Fruit fly (Drosophila melanogaster): ENCODE data around the gene CG14990.

Gene CG14990

dm6 chr3L:4108072-4108843 is 15.3 kb downstream of the CG14990 start, which contains the start of gene Ack (continued):
- peak; percentile 46 for TF ChIP-seq sqz (GFP tag; optimal IDR thresholded peaks at IDR 0.05)
- no peak for TF ChIP-seq CG31224 (GFP tag; IDR thresholded peaks at IDR 0.05)
- TF ChIP-seq slp2 (GFP tag; optimal IDR thresholded peaks at IDR 0.05) = no peak
- no peak for TF ChIP-seq CG10565 (GFP tag; optimal IDR thresholded peaks at IDR 0.05)
- TF ChIP-seq Camta (GFP tag; optimal IDR thresholded peaks at IDR 0.05) = no peak
- no peak for TF ChIP-seq usp (GFP tag; optimal IDR thresholded peaks at IDR 0.05)
- TF ChIP-seq jumu (GFP tag; optimal IDR thresholded peaks at IDR 0.05) = no peak
- TF ChIP-seq sna (GFP tag; IDR thresholded peaks at IDR 0.05; ENCODE audit: partially characterized antibody) = peak; percentile 64
- TF ChIP-seq CG1603 (tag; optimal IDR thresholded peaks at IDR 0.05) = peak; percentile 42
- peak; percentile 25 for TF ChIP-seq CG12391 (tag; optimal IDR thresholded peaks at IDR 0.05)
- no peak for TF ChIP-seq sisA (GFP tag; IDR thresholded peaks at IDR 0.05)
- no peak for TF ChIP-seq C15 (GFP tag; IDR thresholded peaks at IDR 0.05)
- TF ChIP-seq CG7786 (GFP tag; optimal IDR thresholded peaks at IDR 0.05) = no peak
- TF ChIP-seq ac (GFP tag; optimal IDR thresholded peaks at IDR 0.05) = no peak
- no peak for TF ChIP-seq CG32772 (GFP tag; IDR thresholded peaks at IDR 0.05)
- TF ChIP-seq MTF-1 (GFP tag; optimal IDR thresholded peaks at IDR 0.05; ENCODE audit: borderline replicate concordance) = no peak
- TF ChIP-seq CG15073 (GFP tag; optimal IDR thresholded peaks at IDR 0.05) = no peak
- TF ChIP-seq h (optimal IDR thresholded peaks at IDR 0.05) = no peak
- TF ChIP-seq bab2 (GFP tag; optimal IDR thresholded peaks at IDR 0.05) = no peak
- TF ChIP-seq CG12155 (GFP tag; optimal IDR thresholded peaks at IDR 0.05) = no peak
- no peak for TF ChIP-seq fd96Cb (tag; optimal IDR thresholded peaks at IDR 0.05)
- TF ChIP-seq org-1 (GFP tag; optimal IDR thresholded peaks at IDR 0.05) = no peak
- no peak for TF ChIP-seq bowl (GFP tag; IDR thresholded peaks at IDR 0.05)
- no peak for TF ChIP-seq CG6765 (GFP tag; optimal IDR thresholded peaks at IDR 0.05)
- no peak for TF ChIP-seq CG17802 (tag; optimal IDR thresholded peaks at IDR 0.05)
- no peak for TF ChIP-seq insv (GFP tag; optimal IDR thresholded peaks at IDR 0.05)
- TF ChIP-seq tll (GFP tag; optimal IDR thresholded peaks at IDR 0.05) = no peak
- TF ChIP-seq az2 (GFP tag; optimal IDR thresholded peaks at IDR 0.05) = no peak
- TF ChIP-seq BtbVII (GFP tag; optimal IDR thresholded peaks at IDR 0.05) = no peak
- peak; percentile 91 for TF ChIP-seq CG15479 (GFP tag; optimal IDR thresholded peaks at IDR 0.05)
- TF ChIP-seq CG9727 (GFP tag; optimal IDR thresholded peaks at IDR 0.05) = no peak
- no peak for TF ChIP-seq CG16815 (GFP tag; optimal IDR thresholded peaks at IDR 0.05)
- no peak for TF ChIP-seq CG15696 (tag; optimal IDR thresholded peaks at IDR 0.05)
- no peak for TF ChIP-seq CG6254 (GFP tag; optimal IDR thresholded peaks at IDR 0.05)
- no peak for TF ChIP-seq run (tag; optimal IDR thresholded peaks at IDR 0.05)
- no peak for TF ChIP-seq toy (GFP tag; IDR thresholded peaks at IDR 0.05)
- no peak for TF ChIP-seq pho (GFP tag; optimal IDR thresholded peaks at IDR 0.05)
- no peak for TF ChIP-seq PHDP (tag; optimal IDR thresholded peaks at IDR 0.05)
- no peak for TF ChIP-seq slbo (GFP tag; IDR thresholded peaks at IDR 0.05)
- peak; percentile 18 for TF ChIP-seq CG12659 (GFP tag; optimal IDR thresholded peaks at IDR 0.05)
- no peak for TF ChIP-seq CG10366 (GFP tag; IDR thresholded peaks at IDR 0.05)
- no peak for TF ChIP-seq Neu2 (GFP tag; optimal IDR thresholded peaks at IDR 0.05; ENCODE audit: borderline replicate concordance)
- no peak for TF ChIP-seq klu (GFP tag; IDR thresholded peaks at IDR 0.05)
- no peak for TF ChIP-seq eve (GFP tag; optimal IDR thresholded peaks at IDR 0.05)
- peak; percentile 78 for TF ChIP-seq Dref (GFP tag; IDR thresholded peaks at IDR 0.05)
- TF ChIP-seq Hr51 (GFP tag; optimal IDR thresholded peaks at IDR 0.05) = no peak
- TF ChIP-seq tgo (GFP tag; IDR thresholded peaks at IDR 0.05) = no peak
- no peak for TF ChIP-seq NfI (GFP tag; optimal IDR thresholded peaks at IDR 0.05)
- TF ChIP-seq en (GFP tag; optimal IDR thresholded peaks at IDR 0.05) = no peak
- no peak for TF ChIP-seq croc (GFP tag; conservative IDR thresholded peaks at IDR 0.05)

All from whole organism, embryonic.